Worm (Caenorhabditis elegans): Measurements from ENCODE around the gene faxc-2.

DNA sequence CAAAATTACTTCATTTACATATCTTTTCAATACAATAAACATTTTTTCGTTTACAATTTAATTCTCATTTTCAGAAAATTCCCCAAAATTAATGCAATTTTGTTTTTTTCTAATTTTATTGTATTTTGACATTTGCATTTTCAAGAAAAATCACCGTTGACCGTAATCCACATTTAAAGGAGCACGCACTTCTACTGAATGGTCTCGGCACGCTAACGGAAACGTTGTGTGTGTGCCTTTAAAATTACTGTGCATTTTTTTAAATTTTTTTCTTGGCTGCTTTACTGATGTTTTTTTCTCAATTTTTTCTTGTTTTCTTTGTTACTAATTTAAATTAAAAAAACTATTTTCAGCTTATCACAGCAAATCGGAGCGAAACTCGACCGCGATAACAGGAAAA, 48.5 kb upstream of the faxc-2 start:
- no peak for TF ChIP-seq nhr-25 (tag; optimal IDR thresholded peaks at IDR 0.05)
- TF ChIP-seq lsy-2 (tag; optimal IDR thresholded peaks at IDR 0.05), result no peak
- TF ChIP-seq alr-1 (tag; optimal IDR thresholded peaks at IDR 0.05), result no peak
- TF ChIP-seq snpc-4 (tag; optimal IDR thresholded peaks at IDR 0.05), result no peak
- no peak for TF ChIP-seq ztf-11 (tag; optimal IDR thresholded peaks at IDR 0.05)
- TF ChIP-seq nhr-11 (tag; optimal IDR thresholded peaks at IDR 0.05), result no peak
- TF ChIP-seq nhr-23 (tag; optimal IDR thresholded peaks at IDR 0.05), result no peak
- no peak for TF ChIP-seq mdl-1 (tag; optimal IDR thresholded peaks at IDR 0.05)
- TF ChIP-seq mab-5 (tag; optimal IDR thresholded peaks at IDR 0.05), result no peak
- no peak for TF ChIP-seq ztf-4 (tag; optimal IDR thresholded peaks at IDR 0.05)
- no peak for TF ChIP-seq unc-62 (GFP tag; optimal IDR thresholded peaks at IDR 0.05)

Data from whole organism, L2 larva.